Worm (Caenorhabditis elegans): ENCODE data around the gene far-1.

ce11 chrIII:9105653-9106052 lies 24.7 kb upstream of the far-1 start:
- TF ChIP-seq atf-7 (tag; optimal IDR thresholded peaks at IDR 0.05) (no peak), him-1 (tag; optimal IDR thresholded peaks at IDR 0.05) (no peak), hmg-1.2 (GFP tag; IDR thresholded peaks at IDR 0.05) (no peak)
